Worm (Caenorhabditis elegans) whole organism, L4 larva: ENCODE results near the gene eef-1A.2.

ENCODE experiments used
- F26F4.8 ChIP-seq: fragments of 200-800 bp; sonication (Bioruptor generic); conservative IDR thresholded peaks from 2 replicates; pipeline ENCODE4 v1.3.6; 2022; ENCODE audit warnings: missing genetic modification characterization, missing compliant biosample characterization
- R02D3.7 ChIP-seq: fragments of 150-350 bp; sonication (generic microtip); optimal IDR thresholded peaks from 3 replicates; lab custom pipeline; 2014; ENCODE audit warnings: missing biosample characterization, missing genetic modification characterization
- T20F7.1 ChIP-seq: fragments of 200-800 bp; sonication (Bioruptor generic); optimal IDR thresholded peaks from 2 replicates; lab custom pipeline; 2018; ENCODE audit warnings: mild to moderate bottlenecking, missing genetic modification characterization, missing compliant biosample characterization
- Y48G9A.11 ChIP-seq: fragments of 200-800 bp; sonication (Bioruptor generic); IDR thresholded peaks from 2 replicates; pipeline ENCODE4 v1.3.6; 2022; ENCODE audit warnings: missing genetic modification reagents, missing genetic modification characterization, missing compliant biosample characterization
- Y75B8A.6 ChIP-seq: fragments of 200-800 bp; sonication (Bioruptor generic); IDR thresholded peaks from 2 replicates; pipeline ENCODE4 v1.3.6; 2022; ENCODE audit warnings: missing genetic modification reagents, missing genetic modification characterization, missing compliant biosample characterization
- ZK546.5 ChIP-seq, 2 experiments: sonication (generic microtip); optimal IDR thresholded peaks; 2 replicates each; lab custom pipeline; 2017; ENCODE audit warnings: missing biosample characterization in 2 of 2, missing genetic modification characterization in 2 of 2
- aha-1 ChIP-seq: fragments of 150-350 bp; peaks from one replicate; lab custom pipeline; 2014; ENCODE audit warnings: missing biosample characterization, missing genetic modification characterization
- aly-2 ChIP-seq: sonication (generic microtip); optimal IDR thresholded peaks from 2 replicates; lab custom pipeline; 2018; ENCODE audit warnings: missing biosample characterization, missing genetic modification characterization
- ama-1 ChIP-seq: fragments of 150-350 bp; optimal IDR thresholded peaks from 2 replicates; lab custom pipeline; 2014; ENCODE audit warnings: inconsistent platforms, mixed read lengths
- arid-1 ChIP-seq: fragments of 200-800 bp; sonication (Bioruptor generic); conservative IDR thresholded peaks from 2 replicates; pipeline ENCODE4 v1.3.6; 2022; ENCODE audit warnings: missing genetic modification reagents, missing genetic modification characterization, missing compliant biosample characterization
- ceh-28 ChIP-seq: fragments of 150-350 bp; optimal IDR thresholded peaks from 2 replicates; lab custom pipeline; 2014; ENCODE audit warnings: missing biosample characterization, missing genetic modification reagents, missing genetic modification characterization
- ceh-44 ChIP-seq: fragments of 200-800 bp; sonication (Bioruptor generic); IDR thresholded peaks from 2 replicates; pipeline ENCODE4 v1.3.6; 2022; ENCODE audit warnings: missing genetic modification reagents, missing genetic modification characterization, missing compliant biosample characterization
- ctbp-1 ChIP-seq: fragments of 200-800 bp; sonication (Bioruptor generic); IDR thresholded peaks from 2 replicates; pipeline ENCODE4 v1.3.6; 2022; ENCODE audit warnings: missing genetic modification reagents, missing genetic modification characterization, missing compliant biosample characterization
- daf-12 ChIP-seq: fragments of 150-350 bp; optimal IDR thresholded peaks from 2 replicates; lab custom pipeline; 2014; ENCODE audit warnings: missing biosample characterization, missing genetic modification reagents, missing genetic modification characterization
- dmd-8 ChIP-seq: fragments of 200-800 bp; sonication (Bioruptor generic); IDR thresholded peaks from 2 replicates; pipeline ENCODE4 v1.3.6; 2022; ENCODE audit warnings: missing genetic modification characterization, missing compliant biosample characterization
- dmd-9 ChIP-seq: fragments of 200-800 bp; sonication (Bioruptor generic); IDR thresholded peaks from 2 replicates; pipeline ENCODE4 v1.3.6; 2022; ENCODE audit warnings: missing genetic modification reagents, missing genetic modification characterization, missing compliant biosample characterization
- dpl-1 ChIP-seq: fragments of 150-350 bp; optimal IDR thresholded peaks from 2 replicates; lab custom pipeline; 2014; ENCODE audit warnings: missing biosample characterization, missing genetic modification reagents, missing genetic modification characterization
- duxl-1 ChIP-seq: sonication (generic microtip); optimal IDR thresholded peaks from 2 replicates; lab custom pipeline; 2016; ENCODE audit warnings: mild to moderate bottlenecking, missing genetic modification characterization, moderate library complexity, missing compliant biosample characterization; ENCODE audit not compliant: poor library complexity
- dve-1 ChIP-seq: sonication (generic microtip); optimal IDR thresholded peaks from 2 replicates; lab custom pipeline; 2017; ENCODE audit warnings: antibody characterized with exemption, mild to moderate bottlenecking, missing genetic modification characterization, missing compliant biosample characterization; ENCODE audit not compliant: insufficient read depth
- egl-27 ChIP-seq: sonication (generic microtip); optimal IDR thresholded peaks from 3 replicates; lab custom pipeline; 2017; ENCODE audit warnings: missing biosample characterization, missing genetic modification reagents, missing genetic modification characterization
- fkh-10 ChIP-seq: fragments of 150-350 bp; optimal IDR thresholded peaks from 2 replicates; lab custom pipeline; 2014; ENCODE audit warnings: missing biosample characterization, missing genetic modification reagents, missing genetic modification characterization
- fos-1 ChIP-seq: fragments of 150-350 bp; optimal IDR thresholded peaks from 2 replicates; lab custom pipeline; 2014; ENCODE audit warnings: missing biosample characterization, missing genetic modification characterization
- gei-8 ChIP-seq: fragments of 200-800 bp; sonication (Bioruptor generic); optimal IDR thresholded peaks from 2 replicates; lab custom pipeline; 2018; ENCODE audit warnings: mild to moderate bottlenecking, missing genetic modification characterization, missing compliant biosample characterization
- hif-1 ChIP-seq, 2 experiments: sonication (generic microtip); optimal IDR thresholded peaks; 2 replicates each; lab custom pipeline; 2016 to 2017; ENCODE audit warnings: missing compliant biosample characterization in 2 of 2, missing genetic modification characterization in 2 of 2, missing genetic modification reagents in 2 of 2, missing genotype in 2 of 2, mild to moderate bottlenecking in 1 of 2
- hlh-11 ChIP-seq: fragments of 200-800 bp; sonication (Bioruptor generic); optimal IDR thresholded peaks from 2 replicates; lab custom pipeline; 2018; ENCODE audit warnings: mild to moderate bottlenecking, missing genetic modification characterization, missing compliant biosample characterization
- hlh-30 ChIP-seq: sonication (generic microtip); optimal IDR thresholded peaks from 2 replicates; lab custom pipeline; 2017; ENCODE audit warnings: antibody characterized with exemption, mild to moderate bottlenecking, missing genetic modification characterization, missing compliant biosample characterization; ENCODE audit not compliant: insufficient read depth
- lin-13 ChIP-seq: fragments of 150-350 bp; optimal IDR thresholded peaks from 2 replicates; lab custom pipeline; 2014; ENCODE audit warnings: missing biosample characterization, missing genetic modification reagents, missing genetic modification characterization
- lin-29 ChIP-seq: fragments of 200-800 bp; sonication (Bioruptor generic); IDR thresholded peaks from 2 replicates; pipeline ENCODE4 v1.3.6; 2022; ENCODE audit warnings: missing genetic modification reagents, missing genetic modification characterization, missing compliant biosample characterization
- lir-3 ChIP-seq: sonication (generic microtip); optimal IDR thresholded peaks from 2 replicates; lab custom pipeline; 2016; ENCODE audit warnings: mild to moderate bottlenecking, missing genetic modification characterization, missing compliant biosample characterization
- mes-2 ChIP-seq: sonication (generic microtip); optimal IDR thresholded peaks from 2 replicates; lab custom pipeline; 2016; ENCODE audit warnings: missing genotype, mild to moderate bottlenecking, missing genetic modification characterization, missing compliant biosample characterization; ENCODE audit not compliant: poor library complexity, severe bottlenecking
- nhr-111 ChIP-seq: fragments of 200-800 bp; sonication (Bioruptor generic); optimal IDR thresholded peaks from 2 replicates; lab custom pipeline; 2018; ENCODE audit warnings: mild to moderate bottlenecking, missing genetic modification characterization, missing compliant biosample characterization
- nhr-25 ChIP-seq: sonication (generic microtip); optimal IDR thresholded peaks from 2 replicates; lab custom pipeline; 2017; ENCODE audit warnings: missing genetic modification characterization, mild to moderate bottlenecking, missing compliant biosample characterization, antibody characterized with exemption, moderate library complexity, borderline replicate concordance; ENCODE audit not compliant: insufficient read depth
- nhr-28 ChIP-seq: fragments of 150-350 bp; optimal IDR thresholded peaks from 2 replicates; lab custom pipeline; 2014; ENCODE audit warnings: missing biosample characterization, missing genetic modification characterization
- nhr-77 ChIP-seq: fragments of 150-350 bp; optimal IDR thresholded peaks from 2 replicates; lab custom pipeline; 2014; ENCODE audit warnings: missing biosample characterization, missing genetic modification characterization
- php-3 ChIP-seq: fragments of 200-800 bp; sonication (Bioruptor generic); IDR thresholded peaks from 2 replicates; pipeline ENCODE4 v1.3.6; 2022; ENCODE audit warnings: missing genetic modification reagents, missing genetic modification characterization, missing compliant biosample characterization
- pqm-1 ChIP-seq: sonication (generic microtip); optimal IDR thresholded peaks from 2 replicates; lab custom pipeline; 2017; ENCODE audit warnings: missing biosample characterization, missing genetic modification characterization
- rbr-2 ChIP-seq: sonication (generic microtip); optimal IDR thresholded peaks from 2 replicates; lab custom pipeline; 2016; ENCODE audit warnings: missing genotype, missing genetic modification characterization, missing compliant biosample characterization
- saeg-2 ChIP-seq: fragments of 200-800 bp; sonication (Bioruptor generic); IDR thresholded peaks from 2 replicates; pipeline ENCODE4 v1.3.6; 2022; ENCODE audit warnings: missing genetic modification reagents, missing genetic modification characterization, missing compliant biosample characterization
- snpc-4 ChIP-seq: fragments of 150-350 bp; optimal IDR thresholded peaks from 2 replicates; lab custom pipeline; 2014; ENCODE audit warnings: missing biosample characterization, missing genetic modification characterization
- tra-1 ChIP-seq: fragments of 200-800 bp; sonication (Bioruptor generic); IDR thresholded peaks from 2 replicates; pipeline ENCODE4 v1.3.6; 2022; ENCODE audit warnings: missing genetic modification reagents, missing genetic modification characterization, missing compliant biosample characterization
- unc-62 ChIP-seq, 3 experiments: fragments of 150-350 bp in 1 of 3; sonication (generic microtip); optimal IDR thresholded peaks in 2 of 3; peaks in 1 of 3; 1 replicate in 1 of 3; 2 replicates in 2 of 3; lab custom pipeline; 2014 to 2017; ENCODE audit warnings: missing biosample characterization in 3 of 3, missing genetic modification characterization in 3 of 3, missing genetic modification reagents in 3 of 3, missing genotype in 1 of 3
- zfp-3 ChIP-seq: fragments of 200-800 bp; sonication (Bioruptor generic); conservative IDR thresholded peaks from 2 replicates; pipeline ENCODE4 v1.3.6; 2022; ENCODE audit warnings: missing genetic modification reagents, missing genetic modification characterization, missing compliant biosample characterization
- ztf-11 ChIP-seq: fragments of 150-350 bp; optimal IDR thresholded peaks from 2 replicates; lab custom pipeline; 2014; ENCODE audit warnings: missing biosample characterization, missing genetic modification characterization

eef-1A.2 gene

ce11 chrX:7814747-7815146 lies 8.7 kb upstream of the eef-1A.2 start (continued):
- peak in 1 of 2 experiments; percentile 75 for TF ChIP-seq unc-62 (GFP tag; optimal IDR thresholded peaks at IDR 0.05 in 1 of 2; lab: Kevin White, UChicago)
- TF ChIP-seq unc-62 (tag; optimal IDR thresholded peaks at IDR 0.05; lab: Kevin White, UChicago) = no peak

- TF ChIP-seq aha-1 (tag; lab: Kevin White, UChicago) = peak; percentile 65
- no peak for TF ChIP-seq duxl-1
These were observed 8.2 kb upstream of the eef-1A.2 start for ce11 chrX:7815230-7815629.

ce11 chrX:7816434-7816974 lies 7.0 kb upstream of the eef-1A.2 start, which contains the start of the genes sek-1 and R03G5.6:
Gene sek-1, plus strand, starts transcription at chrX:7816734.
Gene R03G5.6, minus strand, starts transcription at chrX:7816924.
- TF ChIP-seq duxl-1 (no peak), egl-27 (tag; lab: Kevin White, UChicago) (no peak), nhr-111 (no peak), fkh-10 (no peak), ceh-28 (tag; lab: Kevin White, UChicago) (no peak), pqm-1 (tag; lab: Kevin White, UChicago) (no peak), rbr-2 (tag; lab: Kevin White, UChicago) (no peak), nhr-25 (no peak), dve-1 (tag; lab: Kevin White, UChicago) (no peak), nhr-77 (no peak), hlh-30 (tag; lab: Kevin White, UChicago) (no peak), lir-3 (tag; lab: Kevin White, UChicago) (no peak), nhr-28 (tag; lab: Kevin White, UChicago) (no peak)

- TF ChIP-seq saeg-2 (GFP tag; lab: Robert Waterston, UW) (no peak), unc-62 (GFP tag; optimal IDR thresholded peaks at IDR 0.05 in 1 of 2; lab: Kevin White, UChicago) (peak in 1 of 2 experiments; percentile 75), unc-62 (tag; optimal IDR thresholded peaks at IDR 0.05; lab: Kevin White, UChicago) (no peak), lin-29 (GFP tag; lab: Robert Waterston, UW) (no peak), aha-1 (tag; lab: Kevin White, UChicago) (peak; percentile 91), hlh-11 (no peak)
These were observed 5.9 kb upstream of the eef-1A.2 start for ce11 chrX:7817555-7817954.

- TF ChIP-seq T20F7.1 (GFP tag; lab: Kevin White, UChicago) (no peak), php-3 (GFP tag; lab: Robert Waterston, UW) (no peak), fos-1 (no peak), ama-1 (lab: Kevin White, UChicago) (peak; percentile 52), arid-1 (GFP tag; lab: Robert Waterston, UW) (no peak), duxl-1 (peak; percentile 51), gei-8 (GFP tag; lab: Kevin White, UChicago) (no peak), ceh-44 (GFP tag; lab: Robert Waterston, UW) (no peak), ZK546.5 (tag; optimal IDR thresholded peaks at IDR 0.05; lab: Kevin White, UChicago) (no peak), Y75B8A.6 (GFP tag; lab: Robert Waterston, UW) (no peak), aly-2 (peak; percentile 89), mes-2 (tag; lab: Kevin White, UChicago) (peak; percentile 59), Y48G9A.11 (GFP tag; lab: Robert Waterston, UW) (no peak), hif-1 (tag; optimal IDR thresholded peaks at IDR 0.05; lab: Kevin White, UChicago) (no peak), tra-1 (GFP tag; lab: Robert Waterston, UW) (no peak), snpc-4 (no peak), ctbp-1 (GFP tag; lab: Robert Waterston, UW) (no peak), F26F4.8 (GFP tag; lab: Robert Waterston, UW) (no peak), zfp-3 (no peak), R02D3.7 (no peak), dmd-8 (GFP tag; lab: Robert Waterston, UW) (no peak), dmd-9 (GFP tag; lab: Robert Waterston, UW) (no peak), daf-12 (tag; lab: Kevin White, UChicago) (no peak), egl-27 (tag; lab: Kevin White, UChicago) (no peak), lin-13 (GFP tag; lab: Kevin White, UChicago) (no peak), dpl-1 (GFP tag; lab: Kevin White, UChicago) (no peak), ztf-11 (no peak)
These were observed 2.3 kb downstream of the eef-1A.2 start for ce11 chrX:7825707-7826106.
